Fruit fly (Drosophila melanogaster): ENCODE measurements around the gene CG10481.

CG10481 gene

DNA sequence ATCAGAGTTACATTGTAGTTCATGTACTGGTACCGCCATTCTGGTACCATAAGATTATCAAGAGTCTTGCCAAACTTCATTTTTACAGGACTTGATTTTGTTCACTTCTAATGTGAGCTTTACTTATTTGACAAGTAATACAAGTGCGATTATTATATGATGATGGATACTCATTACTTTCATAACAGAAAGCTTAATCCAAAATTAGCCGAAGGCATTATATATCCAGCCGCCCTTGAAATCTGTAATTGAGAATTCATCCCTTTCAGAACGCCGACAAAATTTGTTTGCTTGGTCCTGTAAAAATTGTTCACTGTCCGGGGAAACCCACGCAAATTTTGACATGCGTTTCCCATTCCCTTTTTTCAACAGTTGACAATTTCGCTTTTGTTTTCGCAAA is at the start of gene CG10481:
Gene CG10481 (minus strand): TSS at position 101 of the 400 bp plus-strand sequence.
- no peak for TF ChIP-seq CG8478 (optimal IDR thresholded peaks at IDR 0.05)
- TF ChIP-seq EcR (GFP tag; optimal IDR thresholded peaks at IDR 0.05) = no peak
- no peak for TF ChIP-seq pan (optimal IDR thresholded peaks at IDR 0.05)
- no peak for TF ChIP-seq Dll (optimal IDR thresholded peaks at IDR 0.05)
- no peak for TF ChIP-seq usp (GFP tag; optimal IDR thresholded peaks at IDR 0.05)
- TF ChIP-seq psq (optimal IDR thresholded peaks at IDR 0.05) = no peak

DNA sequence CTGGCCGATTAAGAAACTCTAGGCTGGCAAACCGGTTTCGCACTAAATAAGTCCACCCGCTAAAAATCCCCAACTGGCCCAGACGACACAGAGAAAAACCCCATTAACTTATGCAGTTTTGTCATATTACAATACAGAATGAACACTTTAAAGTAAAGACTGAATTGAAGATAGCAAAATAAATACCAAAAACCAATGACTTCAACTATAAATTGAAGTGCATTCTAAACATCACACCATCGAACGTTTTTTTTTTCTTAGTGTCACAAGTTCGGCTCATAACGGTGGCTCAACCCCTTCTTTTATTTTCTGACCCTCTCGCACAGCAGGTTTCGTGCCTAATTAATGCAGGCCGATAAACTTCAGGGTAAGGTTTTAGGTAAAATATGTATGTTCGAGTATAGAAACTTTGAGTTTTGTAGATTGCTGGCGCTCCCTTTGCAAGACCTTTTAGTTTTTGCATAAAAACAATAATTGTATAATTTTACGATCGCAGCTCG is 49.1 kb upstream of the CG10481 start:
- TF ChIP-seq psq (optimal IDR thresholded peaks at IDR 0.05) = no peak
- TF ChIP-seq Dll (optimal IDR thresholded peaks at IDR 0.05) = no peak
- no peak for TF ChIP-seq EcR (GFP tag; optimal IDR thresholded peaks at IDR 0.05)
- no peak for TF ChIP-seq CG8478 (optimal IDR thresholded peaks at IDR 0.05)
- no peak for TF ChIP-seq usp (GFP tag; optimal IDR thresholded peaks at IDR 0.05)
- TF ChIP-seq pan (optimal IDR thresholded peaks at IDR 0.05) = no peak

DNA sequence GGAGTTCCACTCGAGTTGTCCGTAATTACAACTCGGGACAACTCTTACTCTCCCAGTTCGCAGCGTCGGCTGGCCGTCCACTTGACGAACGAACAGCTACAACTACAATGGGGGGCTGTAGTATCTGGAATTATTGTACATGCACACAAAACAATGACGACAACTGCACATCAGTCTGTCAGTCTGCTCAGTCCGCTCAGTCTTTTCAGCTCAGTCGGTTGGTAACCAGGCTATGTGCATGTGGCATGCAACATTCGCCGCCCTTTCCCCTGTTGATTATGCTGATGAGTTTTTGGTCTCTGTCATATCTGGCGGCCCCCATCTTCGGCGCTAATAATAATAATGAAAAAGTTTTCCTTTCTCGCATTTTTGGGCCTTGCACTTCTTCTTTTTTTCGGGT is 47.7 kb upstream of the CG10481 start:
- no peak for TF ChIP-seq Dll (optimal IDR thresholded peaks at IDR 0.05)
- TF ChIP-seq psq (optimal IDR thresholded peaks at IDR 0.05) = no peak
- no peak for TF ChIP-seq EcR (GFP tag; optimal IDR thresholded peaks at IDR 0.05)
- no peak for TF ChIP-seq pan (optimal IDR thresholded peaks at IDR 0.05)
- no peak for TF ChIP-seq usp (GFP tag; optimal IDR thresholded peaks at IDR 0.05)
- TF ChIP-seq CG8478 (optimal IDR thresholded peaks at IDR 0.05) = no peak

DNA sequence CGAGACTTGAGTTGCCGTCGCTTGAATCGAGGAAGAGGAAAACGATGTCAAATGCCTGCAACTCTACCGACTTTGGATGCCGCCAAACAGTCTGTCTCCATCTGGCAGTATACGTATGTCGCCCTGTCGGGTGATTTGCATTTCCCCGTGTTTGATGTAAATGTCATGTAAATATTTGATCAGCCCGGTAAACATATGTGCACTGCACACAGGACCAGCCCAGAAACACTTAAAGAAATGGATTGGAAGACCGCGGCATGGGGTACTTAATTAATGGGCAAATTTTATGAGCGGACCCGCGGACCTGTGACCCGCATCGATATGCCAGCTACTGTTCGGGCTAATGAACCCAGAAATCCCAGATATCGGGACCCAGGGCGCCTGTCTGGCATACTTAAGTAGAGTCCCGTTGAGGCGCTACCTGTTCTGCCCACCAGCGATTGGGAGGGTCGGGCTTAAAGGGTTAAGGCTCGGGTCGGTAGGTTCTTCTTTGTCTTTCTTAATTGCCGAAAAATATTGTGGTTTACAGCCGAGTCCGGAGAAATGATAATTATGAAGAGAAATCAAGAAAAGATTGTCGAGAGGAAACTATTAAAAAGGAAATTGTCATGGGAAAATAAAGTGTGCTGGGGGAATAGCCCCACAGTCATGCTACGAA is 45.6 kb upstream of the CG10481 start:
- TF ChIP-seq usp (GFP tag; optimal IDR thresholded peaks at IDR 0.05) (no peak), psq (optimal IDR thresholded peaks at IDR 0.05) (no peak), pan (optimal IDR thresholded peaks at IDR 0.05) (no peak), Dll (optimal IDR thresholded peaks at IDR 0.05) (no peak), CG8478 (optimal IDR thresholded peaks at IDR 0.05) (no peak)

DNA sequence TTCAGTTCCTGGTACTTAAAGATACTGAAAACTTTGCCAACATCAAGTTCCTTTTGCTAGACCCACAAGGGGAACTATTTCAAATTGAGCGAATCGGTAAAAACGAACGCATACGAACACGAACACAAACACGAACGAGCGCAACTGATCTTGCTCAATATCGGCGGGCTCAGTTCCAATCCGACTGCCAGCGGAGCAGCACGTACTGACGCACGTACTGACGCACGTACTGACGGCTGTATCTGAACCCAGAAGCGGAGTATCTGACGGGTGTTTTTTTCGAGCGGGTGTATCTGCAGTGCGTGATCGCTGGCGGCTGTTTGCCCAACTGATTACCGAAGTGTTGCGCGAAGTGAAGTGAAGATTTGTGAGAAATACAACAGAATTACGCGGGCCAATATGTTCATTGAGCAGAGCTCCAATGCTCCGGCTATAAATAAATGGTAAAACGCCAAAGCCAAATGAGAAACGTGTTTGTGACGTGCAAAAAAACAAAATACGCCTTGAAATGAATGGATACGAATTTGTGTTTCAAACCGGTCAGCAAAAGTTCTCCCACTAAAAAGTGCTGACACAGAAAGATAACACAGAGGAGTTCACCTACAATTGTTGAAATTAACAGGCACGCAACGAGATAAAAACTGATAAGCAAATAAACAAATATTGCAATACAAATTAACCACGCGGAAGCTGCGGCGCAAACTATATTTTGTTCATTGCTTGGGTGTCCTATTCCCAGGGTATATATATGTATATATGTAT is 42.9 kb upstream of the CG10481 start:
- TF ChIP-seq usp (GFP tag; optimal IDR thresholded peaks at IDR 0.05) = no peak
- no peak for TF ChIP-seq psq (optimal IDR thresholded peaks at IDR 0.05)
- no peak for TF ChIP-seq Dll (optimal IDR thresholded peaks at IDR 0.05)
- TF ChIP-seq CG8478 (optimal IDR thresholded peaks at IDR 0.05) = no peak
- TF ChIP-seq pan (optimal IDR thresholded peaks at IDR 0.05) = no peak
- no peak for TF ChIP-seq EcR (GFP tag; optimal IDR thresholded peaks at IDR 0.05)

DNA sequence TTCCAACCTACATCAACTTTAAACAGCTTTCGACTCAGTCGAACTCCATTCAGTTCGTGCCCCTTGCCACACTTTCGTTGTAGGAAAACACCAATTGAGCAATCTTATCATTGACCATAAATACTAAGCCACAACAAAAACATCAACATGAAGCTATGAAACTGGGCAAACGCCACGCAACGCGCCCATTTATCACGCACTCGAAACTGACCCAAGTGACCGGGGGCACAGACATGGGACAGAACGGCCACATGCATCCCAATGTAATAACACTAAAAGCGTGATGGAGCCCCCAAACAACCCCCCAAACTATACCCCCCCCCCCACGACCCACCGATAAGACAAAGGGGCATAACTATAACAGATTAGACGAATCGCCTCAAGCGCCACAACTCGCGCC is 40.2 kb upstream of the CG10481 start:
- TF ChIP-seq psq (optimal IDR thresholded peaks at IDR 0.05) (no peak), EcR (GFP tag; optimal IDR thresholded peaks at IDR 0.05) (no peak)

DNA sequence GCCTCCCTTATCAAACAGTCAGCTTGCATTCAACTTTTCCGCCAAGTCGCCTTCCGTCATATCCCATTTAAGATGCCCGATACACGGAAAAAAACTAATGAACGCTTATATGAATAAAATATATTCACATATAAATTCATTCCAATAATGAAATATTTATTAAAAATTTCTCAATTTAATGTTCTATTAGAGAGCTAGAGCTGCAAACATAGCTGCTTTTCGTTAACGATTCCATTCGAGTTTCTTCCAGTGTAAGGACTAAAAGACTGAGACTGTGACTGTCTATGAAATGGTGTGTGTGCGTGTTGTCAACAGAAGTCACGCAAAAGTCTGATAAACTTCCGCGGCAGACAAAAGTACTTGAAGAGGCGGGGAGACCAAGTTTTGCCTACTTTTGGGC is 37.8 kb upstream of the CG10481 start:
- TF ChIP-seq CG8478 (optimal IDR thresholded peaks at IDR 0.05) = no peak
- TF ChIP-seq usp (GFP tag; optimal IDR thresholded peaks at IDR 0.05) = no peak
- TF ChIP-seq psq (optimal IDR thresholded peaks at IDR 0.05) = no peak
- TF ChIP-seq Dll (optimal IDR thresholded peaks at IDR 0.05) = no peak
- no peak for TF ChIP-seq EcR (GFP tag; optimal IDR thresholded peaks at IDR 0.05)
- no peak for TF ChIP-seq pan (optimal IDR thresholded peaks at IDR 0.05)

DNA sequence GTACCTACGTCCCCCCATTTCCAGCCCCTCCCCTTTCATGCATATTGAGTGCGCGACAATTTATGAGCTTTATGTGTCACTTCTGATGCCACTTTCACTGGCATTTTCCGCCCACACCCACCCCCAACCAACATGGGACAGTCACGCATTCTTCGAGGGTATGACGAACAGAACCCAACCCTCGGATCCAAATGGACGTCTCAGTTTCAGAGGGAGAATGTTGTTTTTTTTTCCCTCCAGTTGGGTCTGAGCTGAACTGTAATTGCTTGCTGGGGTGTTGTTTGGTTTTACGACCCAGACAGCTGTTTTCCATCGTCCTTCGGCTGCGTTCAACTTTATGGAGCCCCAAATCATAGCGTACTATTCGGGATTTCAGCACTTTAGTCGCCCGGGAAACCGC is 31.4 kb upstream of the CG10481 start:
- TF ChIP-seq CG8478 (optimal IDR thresholded peaks at IDR 0.05) (no peak), pan (optimal IDR thresholded peaks at IDR 0.05) (no peak), Dll (optimal IDR thresholded peaks at IDR 0.05) (no peak), usp (GFP tag; optimal IDR thresholded peaks at IDR 0.05) (no peak), psq (optimal IDR thresholded peaks at IDR 0.05) (no peak), EcR (GFP tag; optimal IDR thresholded peaks at IDR 0.05) (no peak)

DNA sequence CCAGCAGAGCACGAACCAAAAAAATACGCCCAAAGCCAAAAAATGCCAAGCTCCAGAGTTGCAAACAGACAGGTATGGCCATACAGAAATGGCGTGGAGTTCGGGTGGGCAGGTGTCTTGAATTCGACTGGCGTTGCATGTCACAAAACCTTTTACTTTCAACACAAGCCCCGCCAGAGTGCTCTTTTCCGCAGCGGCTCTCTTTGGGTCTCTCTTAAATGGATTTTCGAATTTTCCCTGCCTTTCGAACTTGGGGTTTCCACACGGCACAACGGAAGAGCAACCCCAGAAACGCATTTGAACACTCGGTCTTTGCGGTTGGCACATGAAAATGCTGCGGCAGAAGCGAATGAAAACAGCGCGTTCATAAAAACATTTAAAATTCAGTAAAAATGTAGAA is 25.5 kb upstream of the CG10481 start:
- TF ChIP-seq Dll (optimal IDR thresholded peaks at IDR 0.05) (no peak), usp (GFP tag; optimal IDR thresholded peaks at IDR 0.05) (no peak), CG8478 (optimal IDR thresholded peaks at IDR 0.05) (no peak), pan (optimal IDR thresholded peaks at IDR 0.05) (no peak), psq (optimal IDR thresholded peaks at IDR 0.05) (no peak), EcR (GFP tag; optimal IDR thresholded peaks at IDR 0.05) (no peak)

DNA sequence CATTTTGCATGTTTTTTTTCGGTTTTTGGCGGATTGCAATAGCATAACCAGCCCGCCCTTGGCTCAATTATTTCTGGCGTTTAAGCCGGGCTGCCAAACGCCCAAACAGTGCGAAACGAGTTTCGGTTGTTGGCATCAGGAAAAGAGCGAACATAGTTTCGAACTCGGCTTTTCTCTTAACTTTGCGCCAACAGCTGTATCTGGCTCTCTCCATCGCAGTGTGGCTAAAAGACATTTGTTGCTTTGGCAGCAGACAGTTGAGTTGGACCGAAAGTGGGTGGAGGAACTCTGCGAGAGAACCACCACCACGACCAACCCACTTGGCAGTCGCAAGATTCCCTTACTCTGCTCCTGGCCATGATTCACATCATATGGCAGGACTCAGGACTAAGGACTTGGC is 24.6 kb upstream of the CG10481 start:
- TF ChIP-seq usp (GFP tag; optimal IDR thresholded peaks at IDR 0.05) = no peak
- TF ChIP-seq psq (optimal IDR thresholded peaks at IDR 0.05) = no peak
- no peak for TF ChIP-seq pan (optimal IDR thresholded peaks at IDR 0.05)
- no peak for TF ChIP-seq Dll (optimal IDR thresholded peaks at IDR 0.05)
- no peak for TF ChIP-seq EcR (GFP tag; optimal IDR thresholded peaks at IDR 0.05)
- TF ChIP-seq CG8478 (optimal IDR thresholded peaks at IDR 0.05) = no peak

DNA sequence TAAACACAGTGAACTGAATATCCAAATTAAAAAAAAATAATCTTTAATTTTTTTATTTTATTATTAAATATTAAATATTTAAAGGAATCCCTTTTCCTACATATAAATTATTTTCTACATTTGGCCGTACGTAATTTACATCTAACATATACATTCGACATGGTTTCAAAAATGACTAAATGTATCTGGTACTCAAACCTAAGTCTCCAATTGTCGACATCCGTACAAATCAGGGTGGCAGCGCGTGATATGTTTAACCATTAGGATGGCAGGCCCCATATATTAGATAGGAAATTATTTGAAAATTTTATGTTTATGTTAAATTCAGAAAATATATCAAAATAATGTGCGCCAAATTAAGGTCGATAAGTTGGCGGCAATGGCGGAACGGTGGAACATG is 22.8 kb upstream of the CG10481 start:
- TF ChIP-seq CG8478 (optimal IDR thresholded peaks at IDR 0.05) (no peak), psq (optimal IDR thresholded peaks at IDR 0.05) (no peak), pan (optimal IDR thresholded peaks at IDR 0.05) (no peak), usp (GFP tag; optimal IDR thresholded peaks at IDR 0.05) (no peak), Dll (optimal IDR thresholded peaks at IDR 0.05) (no peak), EcR (GFP tag; optimal IDR thresholded peaks at IDR 0.05) (no peak)

DNA sequence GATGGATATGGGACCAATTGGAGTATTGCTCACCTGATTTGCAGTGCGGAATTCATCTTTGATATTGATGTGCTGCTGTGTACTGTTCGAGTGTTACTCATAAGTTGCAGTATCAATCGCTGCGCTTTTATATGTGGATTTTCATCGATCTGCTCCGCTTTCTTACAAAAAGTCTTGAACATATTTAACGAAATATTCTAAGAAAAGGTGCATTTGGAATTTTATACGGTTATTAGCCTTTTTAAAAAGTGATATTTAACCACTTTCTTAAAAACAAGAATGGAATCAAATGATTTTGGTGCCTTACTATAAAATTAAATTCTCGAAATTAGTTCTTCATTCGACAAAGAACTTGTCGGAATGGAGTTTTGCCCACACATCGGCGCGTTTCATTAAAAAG is 21.1 kb upstream of the CG10481 start, which contains the start of gene TotE:
Gene TotE (minus strand): TSS at position 101 of the 400 bp plus-strand sequence.
- TF ChIP-seq pan (optimal IDR thresholded peaks at IDR 0.05) (no peak), psq (optimal IDR thresholded peaks at IDR 0.05) (no peak), Dll (optimal IDR thresholded peaks at IDR 0.05) (no peak), CG8478 (optimal IDR thresholded peaks at IDR 0.05) (no peak), EcR (GFP tag; optimal IDR thresholded peaks at IDR 0.05) (no peak), usp (GFP tag; optimal IDR thresholded peaks at IDR 0.05) (no peak)
